Worm (Caenorhabditis elegans) whole organism, early embryonic: ENCODE results near the gene fum-1.
"Not testable (repeated sequence)": the region's sequence is repeated elsewhere in the genome, so short reads cannot be mapped to it uniquely, and the experiment has no call there.

Source experiments
- F13C5.2 ChIP-seq: sonication (generic microtip); optimal IDR thresholded peaks from 2 replicates; lab custom pipeline; 2017; ENCODE audit warnings: mild to moderate bottlenecking, missing genetic modification characterization, inconsistent platforms, missing compliant biosample characterization
- aly-1 ChIP-seq: sonication (generic microtip); optimal IDR thresholded peaks from 2 replicates; lab custom pipeline; 2016; ENCODE audit warnings: missing genetic modification characterization, missing compliant biosample characterization
- ama-1 ChIP-seq: fragments of 150-350 bp; optimal IDR thresholded peaks from 2 replicates; lab custom pipeline; 2014
- ets-7 ChIP-seq: sonication (generic microtip); optimal IDR thresholded peaks from 2 replicates; lab custom pipeline; 2016; ENCODE audit warnings: missing genotype, missing genetic modification characterization, missing compliant biosample characterization
- flt-1 ChIP-seq: fragments of 200-800 bp; sonication (Bioruptor generic); IDR thresholded peaks from 2 replicates; pipeline ENCODE4 v1.3.6; 2022; ENCODE audit warnings: missing genetic modification characterization, missing compliant biosample characterization
- sea-1 ChIP-seq: fragments of 200-800 bp; sonication (Bioruptor generic); conservative IDR thresholded peaks from 2 replicates; pipeline ENCODE4 v1.3.6; 2022; ENCODE audit warnings: missing genetic modification characterization, missing compliant biosample characterization
- tbx-11 ChIP-seq: fragments of 200-800 bp; sonication (Bioruptor generic); IDR thresholded peaks from 2 replicates; pipeline ENCODE4 v1.3.6; 2022; ENCODE audit warnings: missing genetic modification characterization, missing compliant biosample characterization
- tbx-37 ChIP-seq: fragments of 200-800 bp; sonication (Bioruptor generic); conservative IDR thresholded peaks from 2 replicates; pipeline ENCODE4 v1.3.6; 2022; ENCODE audit warnings: missing genetic modification reagents, missing genetic modification characterization, missing compliant biosample characterization

- TF ChIP-seq ama-1 (lab: Kevin White, UChicago); tbx-37 (GFP tag; lab: Robert Waterston, UW); aly-1 (tag; lab: Kevin White, UChicago); tbx-11 (GFP tag; lab: Robert Waterston, UW); F13C5.2; flt-1 (GFP tag; lab: Robert Waterston, UW); sea-1; ets-7 (tag; lab: Kevin White, UChicago): not testable (repeated sequence)
These were observed 3.6 kb downstream of the fum-1 start, which contains the start of gene H14A12.5 for ce11 chrIII:7468980-7469379.
